Fruit fly (Drosophila melanogaster): ENCODE results near the gene Blos4.

DNA sequence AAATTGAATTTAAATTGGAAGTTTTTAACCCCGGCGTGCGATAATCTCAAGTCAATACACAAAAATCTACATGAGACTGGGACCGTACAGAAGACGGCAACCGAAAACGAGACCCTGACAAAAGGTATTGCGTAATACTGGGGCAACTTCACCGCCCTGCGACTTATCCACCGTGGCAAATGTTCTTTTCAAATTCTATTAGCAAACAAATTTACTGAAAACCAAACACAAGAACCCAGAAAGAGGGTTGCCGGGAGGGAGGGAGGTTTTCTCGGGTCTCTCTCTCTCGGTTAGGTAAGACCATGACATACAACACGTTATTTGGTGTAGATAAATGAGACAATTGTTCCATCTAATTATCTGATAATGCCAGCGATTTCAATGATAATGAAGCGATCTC is 33.1 kb upstream of the Blos4 start:
- no peak for TF ChIP-seq CG6792 (GFP tag; optimal IDR thresholded peaks at IDR 0.05)
- TF ChIP-seq Hr38 (GFP tag; optimal IDR thresholded peaks at IDR 0.05) = no peak
- no peak for TF ChIP-seq CG15336 (GFP tag; IDR thresholded peaks at IDR 0.05)
- TF ChIP-seq CG11902 (GFP tag; optimal IDR thresholded peaks at IDR 0.05) = no peak
- no peak for TF ChIP-seq CG34406 (GFP tag; optimal IDR thresholded peaks at IDR 0.05)
- no peak for TF ChIP-seq CG8319 (GFP tag; optimal IDR thresholded peaks at IDR 0.05)
- no peak for TF ChIP-seq Ets21C (GFP tag; optimal IDR thresholded peaks at IDR 0.05)
- TF ChIP-seq fd85E (GFP tag; optimal IDR thresholded peaks at IDR 0.05) = no peak
- no peak for TF ChIP-seq Eip78C (GFP tag)
- TF ChIP-seq Gug (GFP tag; IDR thresholded peaks at IDR 0.05) = no peak
- no peak for TF ChIP-seq Smox (GFP tag; optimal IDR thresholded peaks at IDR 0.05)
- TF ChIP-seq Eip75B (GFP tag; optimal IDR thresholded peaks at IDR 0.05) = no peak
